Fruit fly (Drosophila melanogaster): ENCODE data around the gene CG15140.

CG15140 gene

DNA sequence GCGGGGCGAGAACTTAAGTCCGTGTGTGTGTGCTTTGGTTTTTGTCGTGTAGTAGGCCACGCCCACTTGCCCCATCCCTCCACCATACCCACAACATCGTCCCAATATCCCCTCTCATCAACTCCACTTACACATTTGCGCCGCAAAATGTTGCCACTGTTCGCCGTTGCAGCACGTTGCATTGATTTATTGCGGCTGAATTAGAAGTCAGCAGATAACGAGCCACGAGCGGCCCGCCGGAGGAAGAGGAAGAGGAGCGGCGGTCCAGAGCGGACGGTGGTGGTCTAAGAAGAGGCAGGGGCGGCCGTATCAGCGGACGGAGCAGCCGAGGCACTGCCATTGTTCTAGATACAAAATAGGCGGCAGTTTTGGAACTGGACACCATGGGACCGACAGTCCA, 16.3 kb upstream of the CG15140 start:
- TF ChIP-seq jim (GFP tag; optimal IDR thresholded peaks at IDR 0.05), result no peak
- TF ChIP-seq CG32264 (GFP tag; optimal IDR thresholded peaks at IDR 0.05), result no peak
- TF ChIP-seq br (GFP tag; optimal IDR thresholded peaks at IDR 0.05), result no peak
- no peak for TF ChIP-seq rgr (GFP tag; optimal IDR thresholded peaks at IDR 0.05)
- no peak for TF ChIP-seq Dfd (GFP tag; optimal IDR thresholded peaks at IDR 0.05)
- no peak for TF ChIP-seq sage (GFP tag; optimal IDR thresholded peaks at IDR 0.05)
- TF ChIP-seq dmrt93B (GFP tag; optimal IDR thresholded peaks at IDR 0.05), result no peak
- TF ChIP-seq fru (GFP tag; optimal IDR thresholded peaks at IDR 0.05), result no peak
- TF ChIP-seq usp (GFP tag; optimal IDR thresholded peaks at IDR 0.05), result no peak
- TF ChIP-seq tai (GFP tag; optimal IDR thresholded peaks at IDR 0.05), result no peak
- no peak for TF ChIP-seq foxo (GFP tag; optimal IDR thresholded peaks at IDR 0.05)

DNA sequence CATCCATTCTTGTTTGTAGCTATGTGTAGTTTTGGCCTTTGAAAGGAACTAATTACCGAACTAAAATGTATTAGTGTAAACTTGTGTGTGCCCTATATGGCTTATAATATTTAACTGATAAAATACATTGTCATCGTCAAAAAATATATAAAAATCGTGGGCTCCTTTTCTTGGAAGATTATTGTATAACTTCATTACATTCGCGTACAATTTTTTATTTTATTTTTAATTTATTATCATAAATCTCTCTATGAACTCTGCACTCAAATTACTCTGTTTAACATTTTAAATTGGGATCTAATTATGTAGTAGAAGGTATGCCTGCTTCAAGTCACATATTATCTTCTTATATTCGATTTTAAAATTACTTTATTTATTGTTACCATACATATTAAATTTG, 6.1 kb downstream of the CG15140 start, which contains the start of gene CG6380:
Gene CG6380 (minus strand): TSS at position 101 of the 400 bp plus-strand sequence.
- TF ChIP-seq Mio (GFP tag; optimal IDR thresholded peaks at IDR 0.05) (no peak), jim (GFP tag; optimal IDR thresholded peaks at IDR 0.05) (no peak), dsf (GFP tag; optimal IDR thresholded peaks at IDR 0.05; ENCODE audit: borderline replicate concordance) (no peak), Jra (GFP tag; optimal IDR thresholded peaks at IDR 0.05) (no peak), Abd-B (GFP tag; optimal IDR thresholded peaks at IDR 0.05) (no peak), CG9705 (GFP tag; optimal IDR thresholded peaks at IDR 0.05) (no peak), br (GFP tag; optimal IDR thresholded peaks at IDR 0.05) (no peak), h (GFP tag; optimal IDR thresholded peaks at IDR 0.05) (no peak), foxo (GFP tag; optimal IDR thresholded peaks at IDR 0.05) (no peak)

DNA sequence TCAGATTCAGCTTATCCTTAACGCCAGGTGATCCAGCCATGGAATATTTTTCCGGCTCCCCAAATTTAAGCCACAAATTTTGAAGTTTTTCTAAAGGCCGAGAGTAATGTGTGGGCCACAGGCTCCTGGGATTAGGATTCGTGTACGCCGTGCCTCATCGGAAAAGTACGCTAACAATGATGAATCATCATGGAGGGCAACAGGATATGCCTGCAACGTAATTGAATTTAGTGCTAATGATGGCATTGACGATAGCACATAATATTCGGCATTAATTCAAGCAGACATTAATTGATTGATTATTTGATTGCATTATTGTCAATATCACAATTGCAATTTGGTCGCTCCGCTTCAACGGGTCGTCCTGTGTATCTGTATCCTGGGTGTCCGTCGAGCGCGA, 25.7 kb downstream of the CG15140 start, which contains the start of gene CG34170:
Gene CG34170 (minus strand): TSS at position 101 of the 400 bp plus-strand sequence.
- no peak for TF ChIP-seq foxo (GFP tag; optimal IDR thresholded peaks at IDR 0.05)
- TF ChIP-seq jim (GFP tag; optimal IDR thresholded peaks at IDR 0.05), result no peak
- TF ChIP-seq usp (GFP tag; optimal IDR thresholded peaks at IDR 0.05), result no peak
- TF ChIP-seq Hr78 (GFP tag; optimal IDR thresholded peaks at IDR 0.05), result no peak
- TF ChIP-seq Dif (GFP tag; optimal IDR thresholded peaks at IDR 0.05; ENCODE audit: partially characterized antibody), result no peak
- no peak for TF ChIP-seq Mio (GFP tag; optimal IDR thresholded peaks at IDR 0.05)
- no peak for TF ChIP-seq GATAd (GFP tag; optimal IDR thresholded peaks at IDR 0.05)
- no peak for TF ChIP-seq tai (GFP tag; optimal IDR thresholded peaks at IDR 0.05)
- no peak for TF ChIP-seq pan (optimal IDR thresholded peaks at IDR 0.05)
- no peak for TF ChIP-seq ey (GFP tag; optimal IDR thresholded peaks at IDR 0.05)
- no peak for TF ChIP-seq fru (GFP tag; optimal IDR thresholded peaks at IDR 0.05)
- TF ChIP-seq HLH106 (tag; optimal IDR thresholded peaks at IDR 0.05), result no peak

DNA sequence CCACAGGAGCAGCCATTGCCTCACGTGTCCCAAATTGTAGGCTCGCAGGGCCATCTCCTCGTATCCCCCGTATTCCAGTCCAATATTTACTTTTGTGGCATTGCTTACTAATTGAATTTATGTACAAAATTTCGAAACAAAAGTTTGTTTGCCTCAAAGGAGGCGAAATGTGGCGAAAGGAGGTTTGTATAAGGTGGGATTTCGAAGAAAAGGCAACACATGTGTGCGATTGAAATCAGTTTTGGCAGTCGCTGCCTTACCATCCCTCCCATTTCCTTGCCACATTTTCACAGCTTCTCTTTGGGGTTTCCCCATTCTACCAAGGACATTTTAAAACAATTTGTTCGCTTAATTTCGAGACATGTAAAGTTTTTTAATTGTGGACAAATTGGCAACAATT, 34.6 kb downstream of the CG15140 start, which contains the start of gene CG45691:
Gene CG45691 (minus strand): TSS at position 101 of the 400 bp plus-strand sequence.
- TF ChIP-seq GATAd (GFP tag; optimal IDR thresholded peaks at IDR 0.05), result no peak

Measured in whole organism, wandering third instar larva.